Worm (Caenorhabditis elegans) whole organism, L1 larva: Measurements from ENCODE around the gene F26F2.3.

Experiments
- ceh-82 ChIP-seq, 3 experiments: fragments of 150-350 bp in 1 of 3; sonication (generic microtip) in 2 of 3; optimal IDR thresholded peaks; 2 replicates each; lab custom pipeline; 2014 to 2017; ENCODE audit warnings: missing biosample characterization in 3 of 3, missing genetic modification characterization in 3 of 3
- ceh-90 ChIP-seq: sonication (generic microtip); optimal IDR thresholded peaks from 2 replicates; lab custom pipeline; 2016; ENCODE audit warnings: missing genetic modification characterization, missing compliant biosample characterization
- dpl-1 ChIP-seq, 3 experiments: fragments of 150-350 bp in 2 of 3; sonication (generic microtip) in 1 of 3; optimal IDR thresholded peaks; 2 replicates each; lab custom pipeline; 2014 to 2017; ENCODE audit warnings: missing biosample characterization in 3 of 3, missing genetic modification characterization in 3 of 3, missing genetic modification reagents in 3 of 3
- fkh-10 ChIP-seq: sonication (generic microtip); optimal IDR thresholded peaks from 2 replicates; lab custom pipeline; 2017; ENCODE audit warnings: missing biosample characterization, missing genetic modification reagents, missing genetic modification characterization
- irx-1 ChIP-seq: sonication (generic microtip); optimal IDR thresholded peaks from 2 replicates; lab custom pipeline; 2016; ENCODE audit warnings: missing genetic modification characterization, missing compliant biosample characterization
- lsy-2 ChIP-seq, 2 experiments: fragments of 150-350 bp; optimal IDR thresholded peaks; 2 replicates each; lab custom pipeline; 2014; ENCODE audit warnings: missing biosample characterization in 2 of 2, missing genetic modification characterization in 2 of 2
- mdl-1 ChIP-seq, 2 experiments: fragments of 150-350 bp; optimal IDR thresholded peaks; 2 replicates each; lab custom pipeline; 2014 to 2017; ENCODE audit warnings: missing biosample characterization in 2 of 2, missing genetic modification characterization in 2 of 2, inconsistent platforms in 1 of 2
- mef-2 ChIP-seq: fragments of 150-350 bp; optimal IDR thresholded peaks from 2 replicates; lab custom pipeline; 2014; ENCODE audit warnings: missing biosample characterization, missing genetic modification characterization
- nhr-237 ChIP-seq: fragments of 150-350 bp; optimal IDR thresholded peaks from 2 replicates; lab custom pipeline; 2014; ENCODE audit warnings: missing biosample characterization, missing genetic modification characterization
- nhr-28 ChIP-seq: fragments of 150-350 bp; optimal IDR thresholded peaks from 2 replicates; lab custom pipeline; 2014; ENCODE audit warnings: missing biosample characterization, missing genetic modification characterization
- nhr-77 ChIP-seq: fragments of 150-350 bp; optimal IDR thresholded peaks from 2 replicates; lab custom pipeline; 2014; ENCODE audit warnings: missing biosample characterization, missing genetic modification characterization
- pqm-1 ChIP-seq: sonication (generic microtip); optimal IDR thresholded peaks from 3 replicates; lab custom pipeline; 2017; ENCODE audit warnings: missing biosample characterization, missing genetic modification characterization
- sptf-1 ChIP-seq: fragments of 150-350 bp; optimal IDR thresholded peaks from 2 replicates; lab custom pipeline; 2014; ENCODE audit warnings: missing biosample characterization, missing genetic modification characterization
- tbx-2 ChIP-seq: sonication (generic microtip); optimal IDR thresholded peaks from 2 replicates; lab custom pipeline; 2016; ENCODE audit warnings: missing genetic modification characterization, missing compliant biosample characterization

DNA sequence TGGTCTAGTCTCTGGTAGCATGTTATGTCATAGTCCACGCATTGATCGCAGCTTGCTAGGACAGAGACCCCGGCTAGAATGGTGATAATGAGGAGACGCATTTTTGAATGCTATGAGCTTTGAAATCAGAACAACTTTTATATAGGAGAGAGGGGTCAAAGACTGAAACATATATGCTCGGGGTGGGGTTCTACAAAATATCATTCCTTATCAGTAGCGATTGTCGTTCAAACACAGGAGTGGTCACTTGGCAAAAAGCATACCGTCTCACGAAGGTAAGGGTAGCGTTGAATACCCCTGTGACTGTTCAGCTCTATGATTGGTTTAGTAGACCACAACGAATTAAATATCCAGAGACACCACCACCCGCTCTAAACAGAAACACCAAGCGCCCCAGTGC is 30.7 kb upstream of the F26F2.3 start, which contains the start of gene F46B3.1:
- TF ChIP-seq mef-2 (tag; lab: Kevin White, UChicago) = no peak
- no peak for TF ChIP-seq nhr-77 (tag; lab: Kevin White, UChicago)
- TF ChIP-seq fkh-10 (GFP tag; lab: Kevin White, UChicago) = no peak
- TF ChIP-seq ceh-90 = no peak
- no peak for TF ChIP-seq ceh-82 (tag; optimal IDR thresholded peaks at IDR 0.05; lab: Kevin White, UChicago)
- TF ChIP-seq nhr-28 (tag; lab: Kevin White, UChicago) = no peak
- no peak for TF ChIP-seq pqm-1 (tag; lab: Kevin White, UChicago)
- no peak for TF ChIP-seq irx-1 (tag; lab: Kevin White, UChicago)
- TF ChIP-seq tbx-2 (tag; lab: Kevin White, UChicago) = no peak
- no peak for TF ChIP-seq sptf-1 (tag; lab: Kevin White, UChicago)
- no peak for TF ChIP-seq lsy-2 (tag; optimal IDR thresholded peaks at IDR 0.05; lab: Kevin White, UChicago)
- no peak for TF ChIP-seq nhr-237 (tag; lab: Kevin White, UChicago)
- TF ChIP-seq dpl-1 (GFP tag; optimal IDR thresholded peaks at IDR 0.05; lab: Kevin White, UChicago) = no peak
- no peak for TF ChIP-seq mdl-1 (tag; optimal IDR thresholded peaks at IDR 0.05; lab: Kevin White, UChicago)
